Worm (Caenorhabditis elegans): ENCODE data around the gene ZK688.5.

- TF ChIP-seq ces-1 (GFP tag; optimal IDR thresholded peaks at IDR 0.05) (no peak), blmp-1 (tag; optimal IDR thresholded peaks at IDR 0.05) (no peak), ztf-11 (tag; optimal IDR thresholded peaks at IDR 0.05) (no peak), irx-1 (tag; optimal IDR thresholded peaks at IDR 0.05) (no peak), snpc-4 (tag; optimal IDR thresholded peaks at IDR 0.05) (no peak), tbx-2 (tag; optimal IDR thresholded peaks at IDR 0.05) (no peak), nhr-28 (tag; optimal IDR thresholded peaks at IDR 0.05) (no peak), nhr-11 (tag; optimal IDR thresholded peaks at IDR 0.05) (no peak), unc-30 (tag; optimal IDR thresholded peaks at IDR 0.05) (no peak), lir-3 (tag; optimal IDR thresholded peaks at IDR 0.05; ENCODE audit: poor library complexity) (no peak)
These were observed 32.1 kb downstream of the ZK688.5 start, which contains the start of gene tomm-7 for ce11 chrIII:7859313-7859712.

Data from whole organism, L1 larva.